Worm (Caenorhabditis elegans): ENCODE data around the gene fbxa-127.

- TF ChIP-seq dve-1 (tag; optimal IDR thresholded peaks at IDR 0.05): no peak
- no peak for TF ChIP-seq unc-86 (tag; optimal IDR thresholded peaks at IDR 0.05)
- no peak for TF ChIP-seq odd-2 (tag; optimal IDR thresholded peaks at IDR 0.05)
- TF ChIP-seq zip-5 (tag; optimal IDR thresholded peaks at IDR 0.05): no peak
- no peak for TF ChIP-seq nfya-1 (tag; optimal IDR thresholded peaks at IDR 0.05)
- TF ChIP-seq hlh-30 (tag; optimal IDR thresholded peaks at IDR 0.05; ENCODE audit: insufficient read depth): no peak
- no peak for TF ChIP-seq rnt-1 (tag; optimal IDR thresholded peaks at IDR 0.05)
- no peak for TF ChIP-seq pha-4 (tag; optimal IDR thresholded peaks at IDR 0.05)
- TF ChIP-seq ama-1 (optimal IDR thresholded peaks at IDR 0.05): no peak
- TF ChIP-seq nhr-11 (tag; optimal IDR thresholded peaks at IDR 0.05): no peak
- TF ChIP-seq pag-3 (tag; optimal IDR thresholded peaks at IDR 0.05; ENCODE audit: borderline replicate concordance): no peak
- TF ChIP-seq gmeb-2 (tag; optimal IDR thresholded peaks at IDR 0.05): no peak
Observed at ce11 chrV:16778540-16779280, 50.2 kb downstream of the fbxa-127 start.
